Fruit fly (Drosophila melanogaster) whole organism, embryonic: ENCODE measurements around the gene CG13891.
A peak's percentile ranks its signal among the peaks of the same experiment; 100 is the strongest.

Experiments
- Abd-B ChIP-seq: fragments of 200-800 bp; sonication (Bioruptor generic); optimal IDR thresholded peaks from 2 replicates; lab custom pipeline; 2018; ENCODE audit warnings: missing biosample characterization, mild to moderate bottlenecking, missing genetic modification characterization, moderate library complexity
- Aef1 ChIP-seq: fragments of 200-800 bp; sonication (Bioruptor generic); IDR thresholded peaks from 3 replicates; pipeline ENCODE4 v1.3.6; 2022; ENCODE audit warnings: missing biosample characterization, missing genetic modification characterization
- Bgb ChIP-seq: fragments of 200-800 bp; sonication (Bioruptor generic); IDR thresholded peaks from 2 replicates; pipeline ENCODE4 v1.3.6; 2022; ENCODE audit warnings: missing biosample characterization, missing genetic modification characterization; ENCODE audit not compliant: partially characterized antibody
- Blimp-1 ChIP-seq: fragments of 200-800 bp; sonication (Bioruptor generic); optimal IDR thresholded peaks from 3 replicates; lab custom pipeline; 2018; ENCODE audit warnings: missing biosample characterization, missing genetic modification characterization, mild to moderate bottlenecking, moderate library complexity, missing genetic modification reagents
- CG10321 ChIP-seq: fragments of 200-800 bp; sonication (Bioruptor generic); IDR thresholded peaks from 2 replicates; pipeline ENCODE4 v1.3.6; 2022; ENCODE audit warnings: missing biosample characterization, missing genetic modification characterization
- CG10431 ChIP-seq: fragments of 200-800 bp; sonication (Bioruptor generic); optimal IDR thresholded peaks from 3 replicates; lab custom pipeline; 2018; ENCODE audit warnings: missing biosample characterization, mild to moderate bottlenecking, missing genetic modification characterization
- CG12299 ChIP-seq: fragments of 200-800 bp; sonication (Bioruptor generic); optimal IDR thresholded peaks from 2 replicates; lab custom pipeline; 2018; ENCODE audit warnings: missing biosample characterization, mild to moderate bottlenecking, missing genetic modification characterization
- CG13894 ChIP-seq: fragments of 200-800 bp; sonication (Bioruptor generic); optimal IDR thresholded peaks from 3 replicates; lab custom pipeline; 2018; ENCODE audit warnings: missing biosample characterization, mild to moderate bottlenecking, missing genetic modification characterization, moderate library complexity
- CG15269 ChIP-seq: fragments of 200-800 bp; sonication (Bioruptor generic); optimal IDR thresholded peaks from 2 replicates; lab custom pipeline; 2018; ENCODE audit warnings: missing biosample characterization, mild to moderate bottlenecking, missing genetic modification characterization, moderate library complexity
- CG17385 ChIP-seq: fragments of 200-800 bp; sonication (Bioruptor generic); optimal IDR thresholded peaks from 3 replicates; lab custom pipeline; 2018; ENCODE audit warnings: missing biosample characterization, mild to moderate bottlenecking, missing genetic modification characterization
- CG2199 ChIP-seq: fragments of 200-800 bp; sonication (Bioruptor generic); IDR thresholded peaks from 3 replicates; pipeline ENCODE4 v1.3.6; 2022; ENCODE audit warnings: missing biosample characterization, missing genetic modification characterization
- CG33213 ChIP-seq: fragments of 200-800 bp; sonication (Bioruptor generic); optimal IDR thresholded peaks from 3 replicates; lab custom pipeline; 2016; ENCODE audit warnings: missing biosample characterization, missing genetic modification characterization
- CG34376 ChIP-seq: fragments of 200-800 bp; sonication (Bioruptor generic); optimal IDR thresholded peaks from 2 replicates; lab custom pipeline; 2018; ENCODE audit warnings: missing biosample characterization, mild to moderate bottlenecking, missing genetic modification characterization
- CG4730 ChIP-seq: fragments of 200-800 bp; sonication (Bioruptor generic); IDR thresholded peaks from 2 replicates; pipeline ENCODE4 v1.3.6; 2022; ENCODE audit warnings: missing biosample characterization, missing genetic modification characterization
- CG6272 ChIP-seq: fragments of 200-800 bp; sonication (Bioruptor generic); IDR thresholded peaks from 2 replicates; pipeline ENCODE4 v1.3.6; 2022; ENCODE audit warnings: missing biosample characterization, missing genetic modification characterization
- CG7963 ChIP-seq: fragments of 200-800 bp; sonication (Bioruptor generic); IDR thresholded peaks from 3 replicates; pipeline ENCODE4 v1.3.6; 2022; ENCODE audit warnings: missing biosample characterization, missing genetic modification characterization; ENCODE audit not compliant: partially characterized antibody
- CrebB ChIP-seq: fragments of 200-800 bp; sonication (Bioruptor generic); optimal IDR thresholded peaks from 3 replicates; lab custom pipeline; 2018; ENCODE audit warnings: missing biosample characterization, mild to moderate bottlenecking, missing genetic modification characterization
- Deaf1 ChIP-seq: fragments of 200-800 bp; optimal IDR thresholded peaks from 3 replicates; lab custom pipeline; 2019; ENCODE audit warnings: missing biosample characterization, mild to moderate bottlenecking, missing genetic modification characterization, moderate library complexity
- Doc2 ChIP-seq: fragments of 200-800 bp; sonication (Bioruptor generic); IDR thresholded peaks from 2 replicates; pipeline ENCODE4 v1.3.6; 2022; ENCODE audit warnings: missing biosample characterization, missing genetic modification characterization
- E2f1 ChIP-seq: fragments of 200-800 bp; sonication (Bioruptor generic); IDR thresholded peaks from 2 replicates; pipeline ENCODE4 v1.3.6; 2022; ENCODE audit warnings: missing biosample characterization, missing genetic modification characterization
- Fer2 ChIP-seq: fragments of 200-800 bp; sonication (Bioruptor generic); optimal IDR thresholded peaks from 2 replicates; lab custom pipeline; 2018; ENCODE audit warnings: missing biosample characterization, mild to moderate bottlenecking, missing genetic modification characterization, moderate library complexity
- Gug ChIP-seq: fragments of 200-800 bp; sonication (Bioruptor generic); IDR thresholded peaks from 4 replicates; pipeline ENCODE4 v1.3.6; 2022; ENCODE audit warnings: missing biosample characterization, missing genetic modification characterization
- Hmr ChIP-seq: fragments of 200-800 bp; sonication (Bioruptor generic); optimal IDR thresholded peaks from 3 replicates; lab custom pipeline; 2017; ENCODE audit warnings: mild to moderate bottlenecking, missing biosample characterization, missing genetic modification reagents, missing genetic modification characterization
- Lhr ChIP-seq: fragments of 200-800 bp; sonication (Bioruptor generic); optimal IDR thresholded peaks from 3 replicates; lab custom pipeline; 2017; ENCODE audit warnings: mild to moderate bottlenecking, missing biosample characterization, missing genetic modification reagents, missing genetic modification characterization
- Max ChIP-seq: fragments of 200-800 bp; sonication (Bioruptor generic); optimal IDR thresholded peaks from 2 replicates; lab custom pipeline; 2016; ENCODE audit warnings: missing biosample characterization, mild to moderate bottlenecking, missing genetic modification characterization
- Med ChIP-seq: fragments of 200-800 bp; sonication (Bioruptor generic); peaks from one replicate; lab custom pipeline; 2016; ENCODE audit warnings: missing biosample characterization, missing genetic modification characterization, mild to moderate bottlenecking, inconsistent platforms, moderate library complexity
- NFAT ChIP-seq: fragments of 200-800 bp; sonication (Bioruptor generic); IDR thresholded peaks from 2 replicates; pipeline ENCODE4 v1.3.6; 2022; ENCODE audit warnings: missing biosample characterization, missing genetic modification characterization
- Nf-YB ChIP-seq: fragments of 200-800 bp; sonication (Bioruptor generic); optimal IDR thresholded peaks from 3 replicates; lab custom pipeline; 2019; ENCODE audit warnings: missing biosample characterization, mild to moderate bottlenecking, missing genetic modification characterization, moderate library complexity
- Nf-YC ChIP-seq: fragments of 200-800 bp; optimal IDR thresholded peaks from 3 replicates; lab custom pipeline; 2019; ENCODE audit warnings: missing biosample characterization, mild to moderate bottlenecking, missing genetic modification characterization, moderate library complexity
- Oli ChIP-seq: fragments of 200-800 bp; sonication (Bioruptor generic); optimal IDR thresholded peaks from 2 replicates; lab custom pipeline; 2018; ENCODE audit warnings: missing biosample characterization, mild to moderate bottlenecking, missing genetic modification characterization, moderate library complexity
- Opbp ChIP-seq: fragments of 200-800 bp; sonication (Bioruptor generic); IDR thresholded peaks from 3 replicates; pipeline ENCODE4 v1.3.6; 2022; ENCODE audit warnings: missing biosample characterization, missing genetic modification characterization; ENCODE audit not compliant: partially characterized antibody
- Rx ChIP-seq: fragments of 200-800 bp; sonication (Bioruptor generic); IDR thresholded peaks from 2 replicates; pipeline ENCODE4 v1.3.6; 2022; ENCODE audit warnings: missing biosample characterization, missing genetic modification characterization
- Tbp ChIP-seq: fragments of >200 bp; optimal IDR thresholded peaks from 2 replicates; lab custom pipeline; 2018; ENCODE audit warnings: missing biosample characterization, missing genetic modification characterization
- Vsx1 ChIP-seq: fragments of 200-800 bp; sonication (Bioruptor generic); optimal IDR thresholded peaks from 2 replicates; lab custom pipeline; 2017; ENCODE audit warnings: missing biosample characterization, mild to moderate bottlenecking, missing genetic modification characterization, missing genetic modification reagents
- bigmax ChIP-seq: fragments of 200-800 bp; sonication (Bioruptor generic); optimal IDR thresholded peaks from 2 replicates; lab custom pipeline; 2018; ENCODE audit warnings: missing biosample characterization, mild to moderate bottlenecking, missing genetic modification characterization
- br ChIP-seq: fragments of >200 bp; optimal IDR thresholded peaks from 2 replicates; lab custom pipeline; 2017
- crol ChIP-seq: fragments of 200-800 bp; sonication (Bioruptor generic); IDR thresholded peaks from 2 replicates; pipeline ENCODE4 v1.3.6; 2022; ENCODE audit warnings: missing biosample characterization, missing genetic modification characterization
- dimm ChIP-seq: fragments of 200-800 bp; sonication (Bioruptor generic); IDR thresholded peaks from 2 replicates; pipeline ENCODE4 v1.3.6; 2022; ENCODE audit warnings: missing biosample characterization, missing genetic modification characterization
- gcm2 ChIP-seq: fragments of 200-800 bp; sonication (Bioruptor generic); optimal IDR thresholded peaks from 2 replicates; lab custom pipeline; 2016; ENCODE audit warnings: missing biosample characterization, missing genetic modification characterization
- gfzf ChIP-seq: fragments of 200-800 bp; sonication (Bioruptor generic); optimal IDR thresholded peaks from 2 replicates; lab custom pipeline; 2016; ENCODE audit warnings: missing biosample characterization, mild to moderate bottlenecking, missing genetic modification characterization, moderate library complexity
- grn ChIP-seq: fragments of 200-800 bp; sonication (Bioruptor generic); optimal IDR thresholded peaks from 3 replicates; lab custom pipeline; 2017; ENCODE audit warnings: missing biosample characterization, missing genetic modification characterization
- kah ChIP-seq: fragments of 200-800 bp; sonication (Bioruptor generic); optimal IDR thresholded peaks from 2 replicates; lab custom pipeline; 2018; ENCODE audit warnings: missing biosample characterization, mild to moderate bottlenecking, missing genetic modification characterization
- prd ChIP-seq, 3 experiments: fragments of >200 bp in 2 of 3; fragments of 200-800 bp in 1 of 3; sonication (Bioruptor generic) in 1 of 3; optimal IDR thresholded peaks in 2 of 3; IDR thresholded peaks in 1 of 3; 2 replicates in 2 of 3; 3 replicates in 1 of 3; pipeline versions ENCODE4 v1.3.6 to Lab custom; 2017 to 2022; ENCODE audit warnings: missing biosample characterization in 1 of 3, missing genetic modification characterization in 1 of 3
- salm ChIP-seq: fragments of 200-800 bp; sonication (Bioruptor generic); optimal IDR thresholded peaks from 2 replicates; lab custom pipeline; 2018; ENCODE audit warnings: missing biosample characterization, mild to moderate bottlenecking, missing genetic modification characterization
- scrt ChIP-seq: fragments of 200-800 bp; sonication (Bioruptor generic); optimal IDR thresholded peaks from 2 replicates; lab custom pipeline; 2018; ENCODE audit warnings: missing biosample characterization, mild to moderate bottlenecking, missing genetic modification characterization, moderate library complexity
- sr ChIP-seq: fragments of 200-800 bp; sonication (Bioruptor generic); IDR thresholded peaks from 3 replicates; pipeline ENCODE4 v1.3.6; 2022; ENCODE audit warnings: missing biosample characterization, missing genetic modification characterization
- stwl ChIP-seq: fragments of 200-800 bp; sonication (Bioruptor generic); optimal IDR thresholded peaks from 3 replicates; lab custom pipeline; 2018; ENCODE audit warnings: missing biosample characterization, mild to moderate bottlenecking, missing genetic modification characterization, moderate library complexity
- trh ChIP-seq: fragments of 200-800 bp; sonication (Bioruptor generic); optimal IDR thresholded peaks from 2 replicates; lab custom pipeline; 2016; ENCODE audit warnings: missing biosample characterization, missing genetic modification characterization
- twi ChIP-seq: fragments of 200-800 bp; optimal IDR thresholded peaks from 2 replicates; lab custom pipeline; 2019; ENCODE audit warnings: missing biosample characterization, mild to moderate bottlenecking, missing genetic modification characterization, moderate library complexity
- zfh2 ChIP-seq: fragments of 200-800 bp; sonication (Bioruptor generic); optimal IDR thresholded peaks from 2 replicates; lab custom pipeline; 2016; ENCODE audit warnings: missing biosample characterization, missing genetic modification characterization

The CG13891 gene

dm6 chr3L:400252-400651 is 33.5 kb downstream of the CG13891 start:
- TF ChIP-seq Fer2 (tag; lab: Kevin White, UChicago) (no peak), gfzf (GFP tag; lab: Kevin White, UChicago) (no peak), stwl (no peak), CG15269 (peak; percentile 39), CG17385 (GFP tag; lab: Kevin White, UChicago) (no peak), CG34376 (no peak), Lhr (GFP tag; lab: Kevin White, UChicago) (no peak), CG13894 (peak; percentile 57), Med (no peak), CrebB (tag; lab: Kevin White, UChicago) (no peak), dimm (GFP tag; lab: Robert Waterston, UW) (no peak), scrt (GFP tag; lab: Kevin White, UChicago) (no peak), prd (optimal IDR thresholded peaks at IDR 0.05; lab: Kevin White, UChicago) (no peak), prd (GFP tag; IDR thresholded peaks at IDR 0.05; lab: Robert Waterston, UW) (no peak), Abd-B (GFP tag; lab: Kevin White, UChicago) (peak; percentile 71), Rx (no peak), CG33213 (no peak), trh (GFP tag; lab: Kevin White, UChicago) (no peak), Nf-YB (GFP tag; lab: Kevin White, UChicago) (peak; percentile 68), Doc2 (GFP tag; lab: Robert Waterston, UW) (no peak), CG4730 (no peak), NFAT (GFP tag; lab: Robert Waterston, UW) (no peak), salm (tag; lab: Kevin White, UChicago) (no peak), Hmr (GFP tag; lab: Kevin White, UChicago) (no peak), CG12299 (tag; lab: Kevin White, UChicago) (no peak), Gug (GFP tag; lab: Robert Waterston, UW) (no peak), CG7963 (GFP tag; lab: Robert Waterston, UW) (no peak), Oli (tag; lab: Kevin White, UChicago) (no peak), twi (no peak), Deaf1 (tag; lab: Kevin White, UChicago) (peak; percentile 19), br (no peak), grn (GFP tag; lab: Kevin White, UChicago) (peak; percentile 86), CG10431 (GFP tag; lab: Kevin White, UChicago) (no peak), Blimp-1 (GFP tag; lab: Kevin White, UChicago) (no peak), Bgb (GFP tag; lab: Robert Waterston, UW) (no peak), Opbp (GFP tag; lab: Robert Waterston, UW) (no peak), CG2199 (GFP tag; lab: Robert Waterston, UW) (no peak), gcm2 (GFP tag; lab: Kevin White, UChicago) (no peak), Aef1 (GFP tag; lab: Robert Waterston, UW) (no peak), Max (GFP tag; lab: Kevin White, UChicago) (no peak), bigmax (peak; percentile 4), crol (GFP tag; lab: Robert Waterston, UW) (peak; percentile 61), Vsx1 (GFP tag; lab: Kevin White, UChicago) (no peak), Nf-YC (tag; lab: Kevin White, UChicago) (peak; percentile 76), CG10321 (GFP tag; lab: Robert Waterston, UW) (0 out of 2 replicates have a peak, but pooled peaks have one; percentile 49), zfh2 (GFP tag; lab: Kevin White, UChicago) (no peak), Tbp (GFP tag; lab: Kevin White, UChicago) (no peak), kah (GFP tag; lab: Kevin White, UChicago) (no peak), CG6272 (GFP tag; lab: Robert Waterston, UW) (no peak), E2f1 (no peak), sr (peak; percentile 23; the same call in 1 of the 3 replicates)
